Worm (Caenorhabditis elegans) whole organism, L4/young adult: ENCODE data around the gene str-196.

Source experiments
- W03F9.2 ChIP-seq: fragments of 150-350 bp; optimal IDR thresholded peaks from 2 replicates; lab custom pipeline; 2014; ENCODE audit warnings: missing biosample characterization, missing genetic modification characterization
- dao-5 ChIP-seq: sonication (generic microtip); optimal IDR thresholded peaks from 2 replicates; lab custom pipeline; 2016; ENCODE audit warnings: missing genotype, missing genetic modification characterization, moderate library complexity, missing compliant biosample characterization
- him-1 ChIP-seq: sonication (generic microtip); optimal IDR thresholded peaks from 2 replicates; lab custom pipeline; 2016; ENCODE audit warnings: missing genotype, missing genetic modification reagents, missing genetic modification characterization, missing compliant biosample characterization

str-196 gene

ce11 chrV:500535-500934 lies 9.0 kb downstream of the str-196 start:
- no peak for TF ChIP-seq W03F9.2 (tag; lab: Kevin White, UChicago)
- TF ChIP-seq him-1, result no peak
- no peak for TF ChIP-seq dao-5 (tag; lab: Kevin White, UChicago)

- TF ChIP-seq dao-5 (tag; lab: Kevin White, UChicago), result no peak
- TF ChIP-seq him-1, result no peak
- no peak for TF ChIP-seq W03F9.2 (tag; lab: Kevin White, UChicago)
These were observed 9.7 kb downstream of the str-196 start, which contains the start of gene str-256 for ce11 chrV:501230-501629. Gene str-256 (minus strand): TSS chrV:501330.

- TF ChIP-seq him-1 (no peak), W03F9.2 (tag; lab: Kevin White, UChicago) (no peak), dao-5 (tag; lab: Kevin White, UChicago) (no peak)
These were observed 11.3 kb downstream of the str-196 start, which contains the start of gene T01G6.10 for ce11 chrV:502803-503273. Gene T01G6.10 (minus strand): TSS chrV:503223.

- TF ChIP-seq W03F9.2 (tag; lab: Kevin White, UChicago) (no peak), dao-5 (tag; lab: Kevin White, UChicago) (no peak), him-1 (no peak)
These were observed 12.2 kb downstream of the str-196 start, which contains the start of gene srlf-35 for ce11 chrV:503728-504127. Gene srlf-35 (plus strand): TSS chrV:504028.

- TF ChIP-seq W03F9.2 (tag; lab: Kevin White, UChicago) (no peak), dao-5 (tag; lab: Kevin White, UChicago) (no peak), him-1 (no peak)
These were observed 13.7 kb downstream of the str-196 start, which contains the start of gene srlf-19 for ce11 chrV:505191-505590. Gene srlf-19 (plus strand): TSS chrV:505491.

- TF ChIP-seq him-1 (no peak), W03F9.2 (tag; lab: Kevin White, UChicago) (no peak), dao-5 (tag; lab: Kevin White, UChicago) (no peak)
These were observed 20.9 kb downstream of the str-196 start, which contains the start of gene srh-37 for ce11 chrV:512420-512819. Gene srh-37 (minus strand): TSS chrV:512520.

- no peak for TF ChIP-seq him-1
- TF ChIP-seq W03F9.2 (tag; lab: Kevin White, UChicago), result no peak
- TF ChIP-seq dao-5 (tag; lab: Kevin White, UChicago), result no peak
These were observed 27.9 kb downstream of the str-196 start, which contains the start of gene nhr-210 for ce11 chrV:519445-519844. Gene nhr-210 (minus strand): TSS chrV:519545.

- TF ChIP-seq him-1, result no peak
- TF ChIP-seq dao-5 (tag; lab: Kevin White, UChicago), result no peak
- no peak for TF ChIP-seq W03F9.2 (tag; lab: Kevin White, UChicago)
These were observed 30.0 kb downstream of the str-196 start, which contains the start of gene srw-107 for ce11 chrV:521517-521916. Gene srw-107 (minus strand): TSS chrV:521617.

- TF ChIP-seq him-1, result no peak
- TF ChIP-seq dao-5 (tag; lab: Kevin White, UChicago), result no peak
- no peak for TF ChIP-seq W03F9.2 (tag; lab: Kevin White, UChicago)
These were observed 32.5 kb downstream of the str-196 start, which contains the start of gene lipl-3 for ce11 chrV:524058-524457. Gene lipl-3 (minus strand): TSS chrV:524218.

- TF ChIP-seq him-1, result no peak
- no peak for TF ChIP-seq dao-5 (tag; lab: Kevin White, UChicago)
- no peak for TF ChIP-seq W03F9.2 (tag; lab: Kevin White, UChicago)
These were observed 33.5 kb downstream of the str-196 start, which contains the start of gene R11G11.16 for ce11 chrV:525040-525439. Gene R11G11.16 (minus strand): TSS chrV:525140.

ce11 chrV:527602-528001 lies 36.1 kb downstream of the str-196 start, which contains the start of gene srw-108:
Gene srw-108 (plus strand): TSS chrV:527902.
- TF ChIP-seq dao-5 (tag; lab: Kevin White, UChicago), result no peak
- no peak for TF ChIP-seq W03F9.2 (tag; lab: Kevin White, UChicago)
- TF ChIP-seq him-1, result no peak

ce11 chrV:532046-532445 lies 40.5 kb downstream of the str-196 start, which contains the start of gene nhr-58:
Gene nhr-58 (plus strand): TSS chrV:532259.
- no peak for TF ChIP-seq him-1

ce11 chrV:534176-534575 lies 42.6 kb downstream of the str-196 start, which contains the start of gene nhr-132:
Gene nhr-132 (plus strand): TSS chrV:534446.
- TF ChIP-seq dao-5 (tag; lab: Kevin White, UChicago) (no peak), him-1 (no peak), W03F9.2 (tag; lab: Kevin White, UChicago) (no peak)

- TF ChIP-seq him-1 (no peak), W03F9.2 (tag; lab: Kevin White, UChicago) (no peak), dao-5 (tag; lab: Kevin White, UChicago) (no peak)
These were observed 45.0 kb downstream of the str-196 start, which contains the start of gene C14C6.5 for ce11 chrV:536571-536970. Gene C14C6.5 (plus strand): TSS chrV:536628.
